Worm (Caenorhabditis elegans): Measurements from ENCODE around the gene Y116A8B.4.
A peak's percentile ranks its signal among the peaks of the same experiment; 100 is the strongest.

Gene Y116A8B.4

ce11 chrIV:17237029-17237428 is 13.5 kb downstream of the Y116A8B.4 start:
- TF ChIP-seq flt-1 (GFP tag; IDR thresholded peaks at IDR 0.05) (no peak), med-1 (GFP tag; optimal IDR thresholded peaks at IDR 0.05; ENCODE audit: insufficient read depth) (no peak), cog-1 (tag; optimal IDR thresholded peaks at IDR 0.05) (no peak), ztf-29 (GFP tag; IDR thresholded peaks at IDR 0.05) (no peak), klf-2 (GFP tag; conservative IDR thresholded peaks at IDR 0.05) (no peak), T22C8.4 (GFP tag; IDR thresholded peaks at IDR 0.05) (no peak), ref-1 (GFP tag; conservative IDR thresholded peaks at IDR 0.05) (no peak), ztf-23 (GFP tag; IDR thresholded peaks at IDR 0.05) (no peak), tab-1 (GFP tag; IDR thresholded peaks at IDR 0.05) (no peak)

ce11 chrIV:17238951-17239350 is 15.4 kb downstream of the Y116A8B.4 start:
- TF ChIP-seq med-1 (GFP tag; optimal IDR thresholded peaks at IDR 0.05; ENCODE audit: insufficient read depth) (no peak), flt-1 (GFP tag; IDR thresholded peaks at IDR 0.05) (no peak), T22C8.4 (GFP tag; IDR thresholded peaks at IDR 0.05) (no peak), tab-1 (GFP tag; IDR thresholded peaks at IDR 0.05) (no peak), cog-1 (tag; optimal IDR thresholded peaks at IDR 0.05) (no peak), ztf-29 (GFP tag; IDR thresholded peaks at IDR 0.05) (no peak), ztf-23 (GFP tag; IDR thresholded peaks at IDR 0.05) (no peak)

- no peak for TF ChIP-seq flt-1 (GFP tag; IDR thresholded peaks at IDR 0.05)
Measured at ce11 chrIV:17245200-17245599, 21.6 kb downstream of the Y116A8B.4 start, which contains the start of gene ZK550.2. ZK550.2 (plus strand) TSS chrIV:17245584.

ce11 chrIV:17247184-17247583 is 23.6 kb downstream of the Y116A8B.4 start:
- TF ChIP-seq med-1 (GFP tag; optimal IDR thresholded peaks at IDR 0.05; ENCODE audit: insufficient read depth) (no peak), ref-1 (GFP tag; conservative IDR thresholded peaks at IDR 0.05) (no peak), T22C8.4 (GFP tag; IDR thresholded peaks at IDR 0.05) (no peak), cog-1 (tag; optimal IDR thresholded peaks at IDR 0.05) (no peak), ztf-23 (GFP tag; IDR thresholded peaks at IDR 0.05) (no peak), ztf-29 (GFP tag; IDR thresholded peaks at IDR 0.05) (no peak), flt-1 (GFP tag; IDR thresholded peaks at IDR 0.05) (no peak), tab-1 (GFP tag; IDR thresholded peaks at IDR 0.05) (no peak), klf-2 (GFP tag; conservative IDR thresholded peaks at IDR 0.05) (no peak)

- no peak for TF ChIP-seq cog-1 (tag; optimal IDR thresholded peaks at IDR 0.05)
- no peak for TF ChIP-seq T22C8.4 (GFP tag; IDR thresholded peaks at IDR 0.05)
- TF ChIP-seq ztf-29 (GFP tag; IDR thresholded peaks at IDR 0.05): no peak
- no peak for TF ChIP-seq ztf-23 (GFP tag; IDR thresholded peaks at IDR 0.05)
- no peak for TF ChIP-seq flt-1 (GFP tag; IDR thresholded peaks at IDR 0.05)
- TF ChIP-seq klf-2 (GFP tag; conservative IDR thresholded peaks at IDR 0.05): no peak
- TF ChIP-seq tab-1 (GFP tag; IDR thresholded peaks at IDR 0.05): no peak
- TF ChIP-seq med-1 (GFP tag; optimal IDR thresholded peaks at IDR 0.05; ENCODE audit: insufficient read depth): no peak
Measured at ce11 chrIV:17248538-17248937, 25.0 kb downstream of the Y116A8B.4 start.

ce11 chrIV:17249691-17250181 is 26.2 kb downstream of the Y116A8B.4 start, which contains the start of gene eelo-2:
eelo-2 (plus strand) TSS chrIV:17250131.
- no peak; the same call in 1 of the 2 replicates for TF ChIP-seq tab-1 (GFP tag; IDR thresholded peaks at IDR 0.05)
- peak; percentile 81 for TF ChIP-seq cog-1 (tag; optimal IDR thresholded peaks at IDR 0.05)
- peak; percentile 86 for TF ChIP-seq flt-1 (GFP tag; IDR thresholded peaks at IDR 0.05)
- TF ChIP-seq klf-2 (GFP tag; conservative IDR thresholded peaks at IDR 0.05): no peak
- TF ChIP-seq ztf-23 (GFP tag; IDR thresholded peaks at IDR 0.05): peak; percentile 84
- no peak for TF ChIP-seq T22C8.4 (GFP tag; IDR thresholded peaks at IDR 0.05)
- TF ChIP-seq ztf-29 (GFP tag; IDR thresholded peaks at IDR 0.05): peak; percentile 70

- TF ChIP-seq tab-1 (GFP tag; IDR thresholded peaks at IDR 0.05) (no peak), klf-2 (GFP tag; conservative IDR thresholded peaks at IDR 0.05) (no peak), ztf-23 (GFP tag; IDR thresholded peaks at IDR 0.05) (no peak), ztf-29 (GFP tag; IDR thresholded peaks at IDR 0.05) (no peak), ref-1 (GFP tag; conservative IDR thresholded peaks at IDR 0.05) (no peak)
Measured at ce11 chrIV:17253435-17253834, 29.9 kb downstream of the Y116A8B.4 start.

- TF ChIP-seq flt-1 (GFP tag; IDR thresholded peaks at IDR 0.05) (no peak), cog-1 (tag; optimal IDR thresholded peaks at IDR 0.05) (no peak), ztf-23 (GFP tag; IDR thresholded peaks at IDR 0.05) (no peak), ztf-29 (GFP tag; IDR thresholded peaks at IDR 0.05) (no peak), med-1 (GFP tag; optimal IDR thresholded peaks at IDR 0.05; ENCODE audit: insufficient read depth) (no peak), tab-1 (GFP tag; IDR thresholded peaks at IDR 0.05) (no peak), klf-2 (GFP tag; conservative IDR thresholded peaks at IDR 0.05) (no peak)
Measured at ce11 chrIV:17255001-17255400, 31.4 kb downstream of the Y116A8B.4 start, which contains the start of gene gtf-2E1. gtf-2E1 (plus strand) TSS chrIV:17255301.

DNA sequence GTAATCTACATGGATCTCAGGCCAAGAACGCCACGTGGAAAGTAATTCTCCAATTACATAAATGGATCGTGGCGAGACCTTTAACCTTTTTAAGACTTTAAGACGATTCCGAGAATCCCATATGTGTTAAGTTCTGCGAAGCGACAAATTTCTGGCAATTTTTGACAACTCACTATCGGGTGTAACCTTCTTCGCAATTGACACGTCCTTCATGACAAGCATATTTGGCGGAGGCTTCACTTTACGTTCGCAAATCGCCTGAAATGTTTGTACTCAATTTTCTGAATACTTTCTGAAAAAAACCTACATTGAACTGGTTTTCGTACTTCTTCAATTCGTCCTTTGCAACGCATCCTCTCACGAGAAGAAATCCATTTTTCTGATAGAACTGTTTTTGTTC is 35.2 kb downstream of the Y116A8B.4 start:
- TF ChIP-seq ztf-23 (GFP tag; IDR thresholded peaks at IDR 0.05) (no peak), klf-2 (GFP tag; conservative IDR thresholded peaks at IDR 0.05) (no peak), tab-1 (GFP tag; IDR thresholded peaks at IDR 0.05) (no peak), ztf-29 (GFP tag; IDR thresholded peaks at IDR 0.05) (no peak), T22C8.4 (GFP tag; IDR thresholded peaks at IDR 0.05) (no peak), cog-1 (tag; optimal IDR thresholded peaks at IDR 0.05) (no peak), ref-1 (GFP tag; conservative IDR thresholded peaks at IDR 0.05) (no peak), flt-1 (GFP tag; IDR thresholded peaks at IDR 0.05) (no peak), med-1 (GFP tag; optimal IDR thresholded peaks at IDR 0.05; ENCODE audit: insufficient read depth) (no peak)

ce11 chrIV:17259310-17259709 is 35.7 kb downstream of the Y116A8B.4 start, which contains the start of gene phyh-1:
phyh-1 (minus strand) TSS chrIV:17259410.
- no peak for TF ChIP-seq ref-1 (GFP tag; conservative IDR thresholded peaks at IDR 0.05)

DNA sequence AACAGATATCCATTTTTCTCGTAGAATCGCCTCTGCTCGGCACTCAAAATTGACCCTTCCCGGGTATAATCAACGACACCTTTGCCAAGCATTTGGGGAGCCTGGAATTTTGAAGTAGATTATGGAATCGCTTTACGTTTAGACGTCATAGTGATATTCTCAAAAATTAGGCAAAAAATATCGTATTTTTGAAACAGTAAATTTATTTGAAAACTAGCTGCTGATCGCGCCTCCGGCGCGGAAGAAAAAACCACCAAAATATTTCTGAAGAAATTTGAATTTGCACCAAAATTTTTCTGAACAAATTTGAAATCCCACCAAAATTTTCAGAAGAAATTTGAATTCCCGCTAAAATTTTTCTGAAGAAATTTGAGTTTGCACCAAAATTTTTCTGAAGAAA is 38.8 kb downstream of the Y116A8B.4 start, which contains the start of gene ZK550.6:
Gene ZK550.6 (minus strand): TSS at position 101 of the 400 bp plus-strand sequence.
- TF ChIP-seq ztf-23 (GFP tag; IDR thresholded peaks at IDR 0.05) (no peak), ref-1 (GFP tag; conservative IDR thresholded peaks at IDR 0.05) (no peak), T22C8.4 (GFP tag; IDR thresholded peaks at IDR 0.05) (no peak), ztf-29 (GFP tag; IDR thresholded peaks at IDR 0.05) (no peak), med-1 (GFP tag; optimal IDR thresholded peaks at IDR 0.05; ENCODE audit: insufficient read depth) (no peak), klf-2 (GFP tag; conservative IDR thresholded peaks at IDR 0.05) (no peak), flt-1 (GFP tag; IDR thresholded peaks at IDR 0.05) (no peak), cog-1 (tag; optimal IDR thresholded peaks at IDR 0.05) (no peak), tab-1 (GFP tag; IDR thresholded peaks at IDR 0.05) (no peak)

Measured in whole organism, midembryonic.